Worm (Caenorhabditis elegans): ENCODE results near the gene fbxb-19.

ce11 chrII:1725735-1726134, 36.8 kb upstream of the fbxb-19 start, which contains the start of gene F45C12.17:
- TF ChIP-seq unc-62 (GFP tag; optimal IDR thresholded peaks at IDR 0.05) = no peak
- TF ChIP-seq ces-1 (GFP tag; optimal IDR thresholded peaks at IDR 0.05) = no peak
- TF ChIP-seq cnd-1 (tag; optimal IDR thresholded peaks at IDR 0.05) = no peak
- TF ChIP-seq elt-1 (tag; optimal IDR thresholded peaks at IDR 0.05; ENCODE audit: borderline replicate concordance, insufficient read depth) = no peak
- no peak for TF ChIP-seq elt-3 (tag; optimal IDR thresholded peaks at IDR 0.05)
- TF ChIP-seq lin-32 (GFP tag; optimal IDR thresholded peaks at IDR 0.05) = no peak

Data from whole organism, mixed stage, embryonic.